Worm (Caenorhabditis elegans) whole organism, young adult: Measurements from ENCODE around the gene C29A12.6.

Experiments used
- T26A5.8 ChIP-seq: sonication (generic microtip); optimal IDR thresholded peaks from 2 replicates; lab custom pipeline; 2016; ENCODE audit warnings: missing genetic modification characterization, missing compliant biosample characterization
- egrh-3 ChIP-seq: fragments of 200-800 bp; sonication (Bioruptor generic); IDR thresholded peaks from 2 replicates; pipeline ENCODE4 v1.3.6; 2022; ENCODE audit warnings: missing genetic modification reagents, missing genetic modification characterization, missing compliant biosample characterization
- lin-35 ChIP-seq, 3 experiments: fragments of 150-350 bp in 2 of 3; sonication (generic microtip) in 1 of 3; optimal IDR thresholded peaks; 2 replicates each; lab custom pipeline; 2014 to 2018; ENCODE audit warnings: missing biosample characterization in 3 of 3, missing genetic modification characterization in 3 of 3, missing genetic modification reagents in 3 of 3
- madf-10 ChIP-seq: sonication (generic microtip); optimal IDR thresholded peaks from 2 replicates; lab custom pipeline; 2016; ENCODE audit warnings: mild to moderate bottlenecking, missing genetic modification characterization, missing compliant biosample characterization
- rcor-1 ChIP-seq: fragments of 200-800 bp; sonication (Bioruptor generic); IDR thresholded peaks from 2 replicates; pipeline ENCODE4 v1.3.6; 2022; ENCODE audit warnings: missing genetic modification reagents, missing genetic modification characterization, missing compliant biosample characterization
- snpc-4 ChIP-seq, 5 experiments: fragments of 150-350 bp in 1 of 5; sonication (generic microtip) in 4 of 5; optimal IDR thresholded peaks; 2 replicates each; lab custom pipeline; 2014 to 2018; ENCODE audit warnings: missing genetic modification characterization in 5 of 5, missing biosample characterization in 3 of 5, antibody characterized with exemption in 2 of 5, mild to moderate bottlenecking in 2 of 5, missing compliant biosample characterization in 2 of 5, missing genotype in 2 of 5, moderate library complexity in 2 of 5, missing genetic modification reagents in 1 of 5
- tlf-1 ChIP-seq: fragments of 200-800 bp; sonication (Bioruptor generic); optimal IDR thresholded peaks from 2 replicates; lab custom pipeline; 2018; ENCODE audit warnings: mild to moderate bottlenecking, missing genetic modification characterization, missing compliant biosample characterization

- TF ChIP-seq rcor-1 (GFP tag; lab: Robert Waterston, UW) (no peak), T26A5.8 (tag; lab: Kevin White, UChicago) (no peak), tlf-1 (no peak), snpc-4 (GFP tag; optimal IDR thresholded peaks at IDR 0.05; lab: Kevin White, UChicago) (no peak), snpc-4 (tag; optimal IDR thresholded peaks at IDR 0.05; lab: Kevin White, UChicago) (no peak), lin-35 (GFP tag; optimal IDR thresholded peaks at IDR 0.05; lab: Kevin White, UChicago) (no peak), madf-10 (tag; lab: Kevin White, UChicago) (no peak), egrh-3 (GFP tag; lab: Robert Waterston, UW) (no peak)
Measured at ce11 chrV:10880138-10880882, 33.3 kb downstream of the C29A12.6 start, which contains the start of gene F32D8.1.
